Worm (Caenorhabditis elegans): ENCODE data around the gene skr-14.

skr-14 gene

DNA sequence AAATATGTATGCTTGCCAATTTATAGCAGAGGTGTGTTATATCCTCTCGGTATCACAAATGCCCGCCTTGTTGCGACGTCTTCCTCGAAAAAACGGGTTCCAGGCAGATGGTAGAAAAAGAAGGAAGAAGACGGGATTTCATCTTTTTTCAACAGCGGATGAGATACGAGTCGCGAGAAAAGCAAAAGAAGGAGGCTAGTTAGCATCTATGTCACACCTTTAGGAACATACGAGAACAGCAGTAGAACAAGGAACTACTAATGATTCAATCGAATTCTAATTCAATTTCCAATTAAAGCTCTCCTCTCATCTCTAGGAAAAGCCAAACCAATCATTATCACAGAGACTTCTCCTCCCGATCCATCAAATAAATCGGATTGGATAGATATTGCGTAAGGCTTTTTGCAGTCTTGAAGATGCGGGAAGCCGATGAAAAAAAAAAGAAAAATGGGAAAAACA lies 6.7 kb downstream of the skr-14 start, which contains the start of gene grl-5:
grl-5 (minus strand) TSS at position 51 of the 459 bp plus-strand sequence.
- no peak for TF ChIP-seq snpc-4 (tag; optimal IDR thresholded peaks at IDR 0.05)
- TF ChIP-seq nhr-2 (tag; optimal IDR thresholded peaks at IDR 0.05) = no peak
- TF ChIP-seq zip-8 (tag; optimal IDR thresholded peaks at IDR 0.05) = peak; percentile 48

DNA sequence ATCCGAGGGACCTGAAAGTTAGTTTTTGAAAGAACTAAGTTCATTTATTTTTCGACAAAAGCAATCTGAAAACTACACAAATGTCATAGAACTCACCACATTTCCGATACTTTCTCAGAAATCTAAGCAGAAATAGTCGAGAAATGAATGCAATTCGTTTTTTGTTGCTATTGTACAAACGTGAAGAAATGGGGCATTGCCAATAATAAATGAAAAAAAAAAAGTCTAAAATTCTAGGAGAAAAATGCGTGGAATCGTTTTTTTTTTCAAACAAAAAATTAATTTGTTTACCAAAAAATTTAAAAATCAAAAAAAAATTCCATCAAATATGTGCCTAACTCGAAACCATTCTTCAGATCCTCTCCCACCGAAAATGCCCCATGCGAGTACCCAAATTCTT lies 9.7 kb downstream of the skr-14 start, which contains the start of gene Y47D7A.17:
Y47D7A.17 (minus strand) TSS at position 101 of the 400 bp plus-strand sequence.
- TF ChIP-seq lsy-2 (tag; optimal IDR thresholded peaks at IDR 0.05) = no peak
- no peak for TF ChIP-seq nhr-2 (tag; optimal IDR thresholded peaks at IDR 0.05)
- no peak for TF ChIP-seq bed-3 (GFP tag; optimal IDR thresholded peaks at IDR 0.05)
- no peak for TF ChIP-seq zip-8 (tag; optimal IDR thresholded peaks at IDR 0.05)
- TF ChIP-seq lin-32 (GFP tag; optimal IDR thresholded peaks at IDR 0.05) = no peak
- TF ChIP-seq mep-1 (tag; optimal IDR thresholded peaks at IDR 0.05) = no peak
- TF ChIP-seq elt-1 (tag; optimal IDR thresholded peaks at IDR 0.05; ENCODE audit: borderline replicate concordance, insufficient read depth) = no peak

DNA sequence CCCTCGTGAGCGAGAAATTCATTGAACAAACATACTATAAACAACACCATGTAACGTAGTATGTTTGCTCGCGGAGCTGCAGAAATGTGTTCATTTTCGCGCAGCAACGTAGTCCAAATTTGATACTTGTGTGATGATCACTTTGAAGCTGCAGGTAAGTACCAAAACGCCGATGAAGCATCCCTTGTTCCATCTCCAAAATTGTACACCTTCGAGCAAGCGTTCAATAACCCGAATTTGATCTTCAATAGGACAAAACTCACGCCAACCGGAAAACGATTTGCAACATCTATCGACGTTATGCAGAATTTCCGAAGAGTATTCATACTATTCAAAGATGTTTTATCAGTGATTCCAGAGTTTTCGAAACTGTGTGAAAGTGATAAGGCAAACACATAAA lies 10.7 kb downstream of the skr-14 start, which contains the start of gene Y47D7A.3:
Y47D7A.3 (plus strand) TSS at position 301 of the 400 bp plus-strand sequence.
- TF ChIP-seq nhr-2 (tag; optimal IDR thresholded peaks at IDR 0.05) = no peak
- no peak for TF ChIP-seq zip-8 (tag; optimal IDR thresholded peaks at IDR 0.05)
- TF ChIP-seq ceh-43 (GFP tag; optimal IDR thresholded peaks at IDR 0.05) = no peak
- TF ChIP-seq elt-3 (tag; optimal IDR thresholded peaks at IDR 0.05) = no peak
- no peak for TF ChIP-seq pha-4 (tag; optimal IDR thresholded peaks at IDR 0.05)
- no peak for TF ChIP-seq cnd-1 (tag; optimal IDR thresholded peaks at IDR 0.05)
- TF ChIP-seq mab-5 (tag; optimal IDR thresholded peaks at IDR 0.05) = no peak
- TF ChIP-seq blmp-1 (tag; optimal IDR thresholded peaks at IDR 0.05) = no peak

DNA sequence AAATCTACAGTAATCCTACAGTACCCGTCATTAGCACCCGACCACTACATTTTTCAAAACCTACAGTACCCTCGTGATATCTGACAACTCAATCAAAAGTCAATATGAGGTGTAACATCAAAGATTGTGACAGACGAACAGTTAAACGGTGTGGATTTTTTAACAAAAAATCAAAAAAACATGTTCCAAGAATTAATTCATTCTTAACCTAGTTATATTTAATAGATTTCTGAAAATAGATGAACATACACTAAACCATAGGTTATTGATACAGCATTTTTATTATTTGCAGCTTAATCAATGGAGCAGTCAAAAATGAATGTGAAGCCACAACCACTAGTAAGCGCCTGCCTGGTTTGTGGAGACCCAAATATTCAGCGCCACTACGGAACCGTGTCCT lies 13.9 kb downstream of the skr-14 start, which contains the start of gene nhr-118:
nhr-118 (plus strand) TSS at position 301 of the 400 bp plus-strand sequence.
- TF ChIP-seq lin-32 (GFP tag; optimal IDR thresholded peaks at IDR 0.05) = no peak
- no peak for TF ChIP-seq mep-1 (tag; optimal IDR thresholded peaks at IDR 0.05)
- no peak for TF ChIP-seq unc-62 (GFP tag; optimal IDR thresholded peaks at IDR 0.05)
- TF ChIP-seq ham-2 (GFP tag; optimal IDR thresholded peaks at IDR 0.05) = no peak

DNA sequence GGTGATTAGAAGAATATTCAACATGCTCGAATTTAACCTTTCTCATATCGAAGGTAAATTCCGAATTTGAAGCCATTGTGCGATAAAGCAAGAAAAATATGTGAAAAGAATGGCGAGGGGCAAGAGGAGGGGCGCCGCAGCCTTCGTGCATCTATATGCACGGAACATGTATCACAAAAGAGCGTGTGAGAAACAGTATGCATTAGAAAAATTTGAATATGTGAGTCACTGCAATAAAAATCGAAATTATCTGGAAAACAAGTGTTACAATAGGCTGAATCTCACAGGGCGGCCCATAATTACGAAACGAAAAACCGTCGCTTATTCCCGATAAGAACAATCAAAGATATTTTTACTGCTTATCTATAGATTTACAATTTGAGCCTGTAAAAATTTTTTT lies 19.5 kb downstream of the skr-14 start, which contains the start of gene F13A2.5:
F13A2.5 (minus strand) TSS at position 101 of the 400 bp plus-strand sequence.
- TF ChIP-seq nhr-2 (tag; optimal IDR thresholded peaks at IDR 0.05) (no peak), ceh-39 (tag; optimal IDR thresholded peaks at IDR 0.05) (no peak), nhr-237 (tag; optimal IDR thresholded peaks at IDR 0.05) (no peak)

DNA sequence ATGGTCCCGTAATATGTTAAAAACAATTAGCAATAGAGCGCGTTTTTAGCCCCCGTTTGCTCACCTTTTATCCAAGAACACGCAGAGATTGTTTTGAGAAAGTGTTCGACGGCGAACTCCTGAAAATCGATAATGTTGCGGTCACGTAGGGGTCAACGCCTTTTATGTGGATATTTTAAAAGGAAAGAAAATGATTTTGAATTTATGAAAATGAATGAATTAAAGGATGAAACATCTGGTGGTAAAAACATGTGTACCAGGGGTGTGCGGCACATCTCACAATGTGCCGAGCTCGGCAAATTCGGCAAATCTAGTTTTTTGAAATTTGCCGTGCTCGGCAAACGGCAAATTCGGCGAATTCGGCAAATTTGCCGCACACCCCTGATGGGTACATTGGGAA lies 21.3 kb downstream of the skr-14 start, which contains the start of gene F13A2.4:
F13A2.4 (minus strand) TSS at position 101 of the 400 bp plus-strand sequence.
- TF ChIP-seq nhr-76 (tag; optimal IDR thresholded peaks at IDR 0.05) (no peak), bed-3 (GFP tag; optimal IDR thresholded peaks at IDR 0.05) (no peak), ham-2 (GFP tag; optimal IDR thresholded peaks at IDR 0.05) (no peak), unc-120 (tag; optimal IDR thresholded peaks at IDR 0.05; ENCODE audit: poor library complexity, severe bottlenecking) (no peak), zip-8 (tag; optimal IDR thresholded peaks at IDR 0.05) (no peak), ceh-39 (tag; optimal IDR thresholded peaks at IDR 0.05) (no peak), ceh-83 (GFP tag; optimal IDR thresholded peaks at IDR 0.05) (no peak), hlh-1 (tag; optimal IDR thresholded peaks at IDR 0.05) (no peak), ceh-43 (GFP tag; optimal IDR thresholded peaks at IDR 0.05) (no peak)

DNA sequence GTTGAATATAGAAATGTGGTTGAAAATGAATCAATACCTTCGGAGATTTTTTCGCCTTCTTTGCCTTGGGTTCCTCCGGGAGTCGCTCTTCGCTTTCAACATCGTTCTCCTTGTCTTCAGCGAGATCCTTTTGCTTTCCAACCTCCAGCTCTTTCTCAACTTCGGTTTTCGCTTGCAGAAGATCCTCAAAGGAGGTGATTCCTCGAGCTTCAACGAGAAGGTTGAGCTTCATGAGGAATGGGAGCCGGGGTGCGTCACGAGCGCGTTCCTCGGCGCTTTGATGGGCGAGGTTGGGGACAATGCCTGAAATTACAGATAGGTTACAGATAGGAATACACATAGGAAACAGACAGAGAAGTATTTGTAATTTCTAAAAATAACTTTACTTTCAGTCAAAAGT lies 22.5 kb downstream of the skr-14 start:
- no peak for TF ChIP-seq M03D4.4 (tag; optimal IDR thresholded peaks at IDR 0.05)
- TF ChIP-seq ceh-43 (GFP tag; optimal IDR thresholded peaks at IDR 0.05) = no peak
- no peak for TF ChIP-seq zip-8 (tag; optimal IDR thresholded peaks at IDR 0.05)
- TF ChIP-seq nhr-12 (tag; optimal IDR thresholded peaks at IDR 0.05) = no peak
- no peak for TF ChIP-seq pha-4 (tag; optimal IDR thresholded peaks at IDR 0.05)
- no peak for TF ChIP-seq ham-2 (GFP tag; optimal IDR thresholded peaks at IDR 0.05)
- TF ChIP-seq ceh-83 (GFP tag; optimal IDR thresholded peaks at IDR 0.05) = no peak
- TF ChIP-seq mls-2 (tag; optimal IDR thresholded peaks at IDR 0.05) = no peak
- no peak for TF ChIP-seq lsy-2 (tag; optimal IDR thresholded peaks at IDR 0.05)
- no peak for TF ChIP-seq nhr-28 (tag; optimal IDR thresholded peaks at IDR 0.05)
- no peak for TF ChIP-seq blmp-1 (tag; optimal IDR thresholded peaks at IDR 0.05)
- no peak for TF ChIP-seq flh-1 (GFP tag; optimal IDR thresholded peaks at IDR 0.05)
- no peak for TF ChIP-seq elt-1 (tag; optimal IDR thresholded peaks at IDR 0.05; ENCODE audit: borderline replicate concordance, insufficient read depth)
- no peak for TF ChIP-seq ztf-11 (tag; optimal IDR thresholded peaks at IDR 0.05)
- no peak for TF ChIP-seq lin-32 (GFP tag; optimal IDR thresholded peaks at IDR 0.05)
